Fruit fly (Drosophila melanogaster) whole organism, pupa: ENCODE results near the gene CG13810.

Experiments used
- CG4496 ChIP-seq: fragments of 200-800 bp; sonication (Bioruptor generic); IDR thresholded peaks from 3 replicates; pipeline ENCODE4 v1.3.6; 2022; ENCODE audit warnings: missing biosample characterization, missing genetic modification characterization
- EcR ChIP-seq: fragments of 200-800 bp; sonication (Bioruptor generic); optimal IDR thresholded peaks from 3 replicates; lab custom pipeline; 2019; ENCODE audit warnings: missing biosample characterization, missing genetic modification characterization, mild to moderate bottlenecking, moderate library complexity, missing genetic modification reagents

- no peak for TF ChIP-seq CG4496 (GFP tag; lab: Robert Waterston, UW)
- no peak for TF ChIP-seq EcR (GFP tag; lab: Kevin White, UChicago)
Observed at dm6 chr3L:2158689-2159310, 26.9 kb upstream of the CG13810 start.
